Worm (Caenorhabditis elegans): ENCODE measurements around the gene C43C3.4.

Gene C43C3.4

DNA sequence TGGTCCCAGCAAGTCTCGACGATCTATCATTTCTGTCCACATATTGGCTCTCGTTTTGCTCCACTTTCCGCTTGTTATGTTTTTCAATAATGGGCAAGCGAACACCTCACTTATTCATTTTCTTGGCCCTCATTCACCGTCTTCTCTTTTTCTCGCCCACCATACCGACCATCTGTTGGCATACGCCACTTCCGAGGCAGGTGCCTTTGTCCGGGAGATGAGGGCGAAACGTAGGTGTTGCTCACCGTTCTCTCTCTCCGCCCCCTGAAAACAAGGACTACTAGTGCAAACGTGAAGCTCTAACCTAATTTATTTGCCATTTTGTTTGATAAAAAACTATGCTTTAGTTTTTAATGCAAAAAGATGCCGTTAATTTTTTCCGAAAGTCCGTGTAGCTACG is 23.0 kb upstream of the C43C3.4 start:
- TF ChIP-seq elt-3 (tag; optimal IDR thresholded peaks at IDR 0.05) (no peak), skn-1 (tag; optimal IDR thresholded peaks at IDR 0.05) (no peak), dmd-4 (tag; optimal IDR thresholded peaks at IDR 0.05) (no peak)

DNA sequence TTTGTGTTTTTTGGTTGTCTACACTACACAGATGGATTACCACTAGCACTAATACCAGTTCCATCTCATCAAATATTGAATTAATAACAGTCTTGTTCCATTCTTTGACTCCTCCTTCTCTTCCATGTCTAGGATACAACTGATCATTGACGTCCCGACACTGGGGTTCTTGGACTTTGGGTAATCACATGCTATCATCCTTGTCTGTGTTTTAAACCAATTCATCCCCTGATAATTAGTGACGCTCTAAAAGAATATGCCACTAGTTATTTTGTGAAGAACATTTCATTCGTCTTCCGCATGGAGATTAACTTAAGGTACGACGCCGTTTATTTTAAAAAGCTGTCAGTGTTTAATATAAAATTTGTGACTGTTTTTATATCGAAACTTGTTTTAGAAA is 15.7 kb upstream of the C43C3.4 start, which contains the start of gene npr-18:
npr-18 (plus strand) TSS at position 301 of the 400 bp plus-strand sequence.
- TF ChIP-seq gmeb-1 (tag; optimal IDR thresholded peaks at IDR 0.05) (no peak), ama-1 (optimal IDR thresholded peaks at IDR 0.05) (no peak), sma-9 (GFP tag; optimal IDR thresholded peaks at IDR 0.05) (no peak), sma-9 (tag; optimal IDR thresholded peaks at IDR 0.05) (no peak), nhr-77 (tag; optimal IDR thresholded peaks at IDR 0.05) (no peak), lsy-2 (tag; optimal IDR thresholded peaks at IDR 0.05) (no peak), nhr-12 (tag; optimal IDR thresholded peaks at IDR 0.05) (no peak), lin-11 (tag; optimal IDR thresholded peaks at IDR 0.05) (no peak), ztf-11 (tag; optimal IDR thresholded peaks at IDR 0.05) (no peak)

DNA sequence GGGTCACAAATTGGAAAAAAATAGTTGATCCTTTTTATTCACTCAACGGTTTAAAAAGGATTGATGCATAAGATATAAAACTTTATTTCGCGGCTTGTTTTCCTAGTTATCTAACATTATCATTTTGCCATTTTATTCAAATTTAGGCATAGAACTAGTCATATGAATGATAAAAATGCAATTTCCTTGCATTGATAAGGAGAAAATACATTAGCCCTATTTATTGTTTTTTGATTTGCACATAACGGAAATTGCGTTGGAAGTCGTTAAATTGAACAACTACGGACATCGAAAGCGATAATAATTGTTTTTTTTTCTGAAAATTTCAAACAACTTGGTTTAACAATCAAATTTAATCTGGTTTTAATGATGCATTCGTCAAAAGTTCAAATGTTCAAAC is 12.6 kb upstream of the C43C3.4 start:
- TF ChIP-seq mbf-1 (tag; optimal IDR thresholded peaks at IDR 0.05) (no peak), aly-2 (tag; optimal IDR thresholded peaks at IDR 0.05) (no peak), lin-13 (GFP tag; optimal IDR thresholded peaks at IDR 0.05) (no peak), sma-9 (GFP tag; optimal IDR thresholded peaks at IDR 0.05) (no peak), sma-9 (tag; optimal IDR thresholded peaks at IDR 0.05) (no peak), crh-2 (tag; optimal IDR thresholded peaks at IDR 0.05) (peak; percentile 1), elt-1 (tag; optimal IDR thresholded peaks at IDR 0.05) (no peak), R02D3.7 (tag; optimal IDR thresholded peaks at IDR 0.05) (no peak), fos-1 (tag; optimal IDR thresholded peaks at IDR 0.05) (peak; percentile 52)

DNA sequence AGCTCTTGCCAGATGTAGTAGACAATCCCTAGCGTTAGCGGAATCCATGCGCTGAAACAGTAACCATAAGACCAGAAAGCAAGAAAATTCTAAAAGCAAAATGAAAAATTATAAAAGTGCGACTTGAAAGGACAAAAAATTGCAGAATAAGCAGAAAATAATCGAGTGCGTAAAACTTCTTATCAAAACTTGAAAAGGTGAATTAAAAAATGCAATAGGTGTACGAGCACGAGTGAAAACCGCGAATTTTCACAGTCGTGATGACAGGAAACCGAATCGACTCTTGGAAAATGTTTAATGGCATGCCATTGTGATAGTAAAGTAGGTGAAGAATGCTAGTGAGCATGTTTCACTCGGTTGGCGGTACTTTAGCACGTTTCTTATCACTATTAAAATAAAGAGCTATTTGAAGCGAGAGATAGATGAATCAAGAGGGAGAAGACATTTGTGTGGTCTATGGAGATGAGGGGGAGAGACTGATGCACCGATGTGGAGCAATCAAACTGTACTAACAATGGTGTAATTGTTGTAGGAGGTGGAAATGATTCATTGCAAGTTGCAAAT is 5.5 kb upstream of the C43C3.4 start, which contains the start of gene ifp-1:
ifp-1 (minus strand) TSS at position 51 of the 564 bp plus-strand sequence.
- TF ChIP-seq fos-1 (tag; optimal IDR thresholded peaks at IDR 0.05) (peak; percentile 88), ZK546.5 (tag; optimal IDR thresholded peaks at IDR 0.05) (no peak), blmp-1 (tag; optimal IDR thresholded peaks at IDR 0.05; ENCODE audit: insufficient read depth) (no peak), gmeb-1 (tag; optimal IDR thresholded peaks at IDR 0.05) (peak; percentile 53), mdl-1 (tag; optimal IDR thresholded peaks at IDR 0.05) (peak in 1 of 2 experiments; percentile 34), sma-9 (GFP tag; optimal IDR thresholded peaks at IDR 0.05) (peak; percentile 37), sma-9 (tag; optimal IDR thresholded peaks at IDR 0.05) (no peak), crh-2 (tag; optimal IDR thresholded peaks at IDR 0.05) (peak; percentile 49)

DNA sequence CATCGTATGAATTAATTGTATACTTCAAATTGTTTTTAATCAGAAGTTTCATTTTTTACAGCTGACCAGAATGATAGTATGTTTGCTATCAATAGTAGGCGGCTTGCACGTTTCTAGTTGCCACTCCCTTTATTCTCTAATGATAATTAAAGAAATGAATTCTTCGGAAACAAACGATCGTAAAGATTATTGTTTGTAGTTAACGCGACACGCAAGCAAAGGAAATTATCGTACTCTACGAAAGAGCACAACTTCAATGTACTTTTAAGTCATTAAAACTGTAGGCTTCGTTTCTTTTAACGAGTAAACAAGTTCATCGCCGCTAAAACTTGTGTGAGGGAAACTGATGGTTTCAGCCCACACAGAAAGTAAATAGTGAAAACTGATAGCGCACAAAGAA is 4.7 kb upstream of the C43C3.4 start:
- TF ChIP-seq gmeb-1 (tag; optimal IDR thresholded peaks at IDR 0.05), result peak; percentile 39
- no peak for TF ChIP-seq unc-39 (tag; optimal IDR thresholded peaks at IDR 0.05)
- TF ChIP-seq snpc-4 (tag; optimal IDR thresholded peaks at IDR 0.05), result no peak
- no peak for TF ChIP-seq mdl-1 (tag; optimal IDR thresholded peaks at IDR 0.05)
- TF ChIP-seq crh-2 (tag; optimal IDR thresholded peaks at IDR 0.05), result peak; percentile 50
- no peak for TF ChIP-seq blmp-1 (tag; optimal IDR thresholded peaks at IDR 0.05; ENCODE audit: insufficient read depth)
- peak; percentile 39 for TF ChIP-seq F13H6.1 (tag; optimal IDR thresholded peaks at IDR 0.05)
- no peak for TF ChIP-seq nhr-237 (tag; optimal IDR thresholded peaks at IDR 0.05)
- TF ChIP-seq fos-1 (tag; optimal IDR thresholded peaks at IDR 0.05), result peak; percentile 40
- peak; percentile 52 for TF ChIP-seq sma-9 (GFP tag; optimal IDR thresholded peaks at IDR 0.05)
- TF ChIP-seq sma-9 (tag; optimal IDR thresholded peaks at IDR 0.05), result no peak

DNA sequence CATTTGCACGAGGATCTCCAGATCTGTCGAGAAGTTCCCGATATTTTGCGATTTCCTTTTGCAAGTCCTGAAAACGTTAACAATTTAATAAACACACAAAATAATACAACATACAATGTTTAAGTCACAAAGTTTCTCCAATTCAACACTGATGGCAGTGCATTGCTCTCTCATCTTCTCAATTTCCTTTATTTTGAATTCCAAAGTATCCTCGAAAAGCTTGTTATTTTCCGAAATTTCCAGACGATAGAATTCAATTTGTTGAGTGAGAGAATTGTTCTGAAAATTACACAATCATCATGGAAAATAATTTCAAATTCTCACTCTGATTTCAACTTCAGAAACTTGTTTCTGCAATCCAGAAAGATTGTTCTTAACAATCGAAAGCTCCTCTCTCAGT is 3.2 kb upstream of the C43C3.4 start:
- TF ChIP-seq aly-2 (tag; optimal IDR thresholded peaks at IDR 0.05) (no peak), ama-1 (optimal IDR thresholded peaks at IDR 0.05) (no peak), nhr-11 (tag; optimal IDR thresholded peaks at IDR 0.05) (no peak)

DNA sequence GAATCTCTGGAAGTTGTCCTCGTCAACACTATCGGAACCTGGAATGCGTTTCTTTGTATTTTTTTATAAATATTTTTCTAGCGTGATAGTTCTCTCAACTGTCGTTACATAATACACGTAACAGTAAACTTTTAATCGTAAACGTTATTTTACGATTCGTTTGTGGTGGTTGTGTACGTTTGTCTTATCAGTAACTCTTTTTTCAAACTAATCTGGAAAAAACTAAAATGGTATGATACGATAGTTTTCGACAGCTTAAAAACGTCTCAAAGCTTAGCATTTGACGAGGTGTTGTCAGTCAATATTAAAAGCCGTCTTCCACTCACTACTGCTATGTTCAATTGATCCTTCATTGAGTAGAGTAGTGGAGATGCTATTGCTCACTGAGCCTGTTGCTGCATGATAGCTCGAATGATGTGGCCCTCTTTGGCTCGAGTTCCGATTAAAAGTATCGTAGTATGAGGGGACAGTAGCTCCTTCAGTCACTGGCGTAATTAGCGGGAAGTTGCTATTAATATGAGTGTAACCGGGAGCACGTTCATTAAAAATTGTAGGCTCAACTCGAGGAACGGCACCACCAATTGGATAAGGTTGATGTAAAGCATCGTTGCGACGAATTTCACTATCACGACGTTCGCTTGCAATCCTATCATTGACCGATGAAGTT is 2.2 kb upstream of the C43C3.4 start:
- no peak for TF ChIP-seq F13H6.1 (tag; optimal IDR thresholded peaks at IDR 0.05)
- no peak for TF ChIP-seq nhr-21 (tag; optimal IDR thresholded peaks at IDR 0.05)
- no peak for TF ChIP-seq ceh-82 (tag; optimal IDR thresholded peaks at IDR 0.05)
- no peak for TF ChIP-seq snpc-4 (tag; optimal IDR thresholded peaks at IDR 0.05)
- no peak for TF ChIP-seq nhr-77 (tag; optimal IDR thresholded peaks at IDR 0.05)
- TF ChIP-seq sem-4 (tag; optimal IDR thresholded peaks at IDR 0.05), result no peak
- no peak for TF ChIP-seq elt-3 (tag; optimal IDR thresholded peaks at IDR 0.05)
- no peak for TF ChIP-seq lin-39 (tag; optimal IDR thresholded peaks at IDR 0.05)
- TF ChIP-seq gmeb-1 (tag; optimal IDR thresholded peaks at IDR 0.05), result no peak
- no peak for TF ChIP-seq nhr-12 (tag; optimal IDR thresholded peaks at IDR 0.05)
- TF ChIP-seq mbf-1 (tag; optimal IDR thresholded peaks at IDR 0.05), result no peak
- no peak for TF ChIP-seq mdl-1 (tag; optimal IDR thresholded peaks at IDR 0.05)
- no peak for TF ChIP-seq ztf-1 (GFP tag; conservative IDR thresholded peaks at IDR 0.05)
- TF ChIP-seq unc-39 (tag; optimal IDR thresholded peaks at IDR 0.05), result no peak
- TF ChIP-seq nhr-10 (tag; optimal IDR thresholded peaks at IDR 0.05), result no peak
- TF ChIP-seq nhr-11 (tag; optimal IDR thresholded peaks at IDR 0.05), result no peak
- no peak for TF ChIP-seq ztf-4 (tag; optimal IDR thresholded peaks at IDR 0.05)
- TF ChIP-seq zag-1 (tag; optimal IDR thresholded peaks at IDR 0.05), result no peak
- no peak for TF ChIP-seq fos-1 (tag; optimal IDR thresholded peaks at IDR 0.05)
- no peak for TF ChIP-seq crh-2 (tag; optimal IDR thresholded peaks at IDR 0.05)
